Worm (Caenorhabditis elegans) whole organism, L1 larva: ENCODE measurements around the gene R04B3.3.

Experiments
- grh-1 ChIP-seq: fragments of 200-800 bp; sonication (Bioruptor generic); IDR thresholded peaks from 2 replicates; pipeline ENCODE4 v1.3.6; 2022; ENCODE audit warnings: missing genetic modification reagents, missing genetic modification characterization, missing compliant biosample characterization
- nhr-237 ChIP-seq: fragments of 150-350 bp; optimal IDR thresholded peaks from 2 replicates; lab custom pipeline; 2014; ENCODE audit warnings: missing biosample characterization, missing genetic modification characterization
- snpc-4 ChIP-seq: fragments of 150-350 bp; optimal IDR thresholded peaks from 2 replicates; lab custom pipeline; 2014; ENCODE audit warnings: missing biosample characterization, missing genetic modification characterization
- sox-4 ChIP-seq: sonication (generic microtip); optimal IDR thresholded peaks from 2 replicates; lab custom pipeline; 2016; ENCODE audit warnings: missing genetic modification characterization, missing compliant biosample characterization
- unc-62 ChIP-seq: fragments of 150-350 bp; optimal IDR thresholded peaks from 2 replicates; lab custom pipeline; 2014; ENCODE audit warnings: missing biosample characterization, missing genetic modification reagents, missing genetic modification characterization
- ztf-4 ChIP-seq: fragments of 150-350 bp; optimal IDR thresholded peaks from 2 replicates; lab custom pipeline; 2014; ENCODE audit warnings: missing biosample characterization, missing genetic modification characterization

- TF ChIP-seq snpc-4 (no peak), nhr-237 (tag; lab: Kevin White, UChicago) (no peak), sox-4 (tag; lab: Kevin White, UChicago) (no peak), ztf-4 (no peak), unc-62 (GFP tag; lab: Kevin White, UChicago) (no peak), grh-1 (GFP tag; lab: Robert Waterston, UW) (no peak)
Measured at ce11 chrX:2452297-2452696, 23.5 kb downstream of the R04B3.3 start.
